Worm (Caenorhabditis elegans): ENCODE measurements around the gene dyf-7.

ce11 chrX:9673228-9673627, 25.2 kb upstream of the dyf-7 start:
- no peak for TF ChIP-seq hlh-8 (tag; optimal IDR thresholded peaks at IDR 0.05)
- TF ChIP-seq pha-4 (tag; optimal IDR thresholded peaks at IDR 0.05), result no peak
